Fruit fly (Drosophila melanogaster): ENCODE data around the gene CG31752.

- TF ChIP-seq ss (GFP tag; optimal IDR thresholded peaks at IDR 0.05) (no peak), acj6 (GFP tag; optimal IDR thresholded peaks at IDR 0.05) (no peak), spab (GFP tag; optimal IDR thresholded peaks at IDR 0.05) (no peak), CG8319 (GFP tag; optimal IDR thresholded peaks at IDR 0.05) (no peak), Sox14 (GFP tag; optimal IDR thresholded peaks at IDR 0.05) (no peak), OdsH (GFP tag; optimal IDR thresholded peaks at IDR 0.05) (no peak), fd59A (GFP tag; optimal IDR thresholded peaks at IDR 0.05) (no peak), Gug (GFP tag; IDR thresholded peaks at IDR 0.05) (no peak), vri (GFP tag; optimal IDR thresholded peaks at IDR 0.05) (no peak), Ets21C (GFP tag; optimal IDR thresholded peaks at IDR 0.05) (no peak), lz (GFP tag; optimal IDR thresholded peaks at IDR 0.05) (no peak), CG1621 (tag; optimal IDR thresholded peaks at IDR 0.05) (no peak), Eip93F (GFP tag; optimal IDR thresholded peaks at IDR 0.05) (no peak), CG10669 (GFP tag; optimal IDR thresholded peaks at IDR 0.05) (no peak)
Measured at dm6 chr2L:18875213-18875612, 34.1 kb upstream of the CG31752 start.

Measured in whole organism, prepupa.